Worm (Caenorhabditis elegans): ENCODE data around the gene stdh-4.
A peak's percentile ranks its signal among the peaks of the same experiment; 100 is the strongest.

Gene stdh-4

ce11 chrV:8592691-8593307 is 43.7 kb downstream of the stdh-4 start:
- TF ChIP-seq fkh-10 (GFP tag; optimal IDR thresholded peaks at IDR 0.05) (peak; percentile 5), C34B4.2 (tag; optimal IDR thresholded peaks at IDR 0.05) (no peak), F16B12.6 (tag; optimal IDR thresholded peaks at IDR 0.05) (no peak), ceh-90 (tag; optimal IDR thresholded peaks at IDR 0.05) (no peak), nhr-85 (tag) (peak; percentile 25), efl-1 (optimal IDR thresholded peaks at IDR 0.05) (no peak), efl-1 (GFP tag; optimal IDR thresholded peaks at IDR 0.05 in 1 of 2) (peak in 1 of 2 experiments; percentile 75), nhr-11 (tag; optimal IDR thresholded peaks at IDR 0.05) (no peak), ztf-4 (tag; optimal IDR thresholded peaks at IDR 0.05) (no peak), snu-23 (GFP tag; optimal IDR thresholded peaks at IDR 0.05) (no peak), irx-1 (tag; optimal IDR thresholded peaks at IDR 0.05) (no peak), sox-4 (tag; optimal IDR thresholded peaks at IDR 0.05) (no peak), nhr-90 (tag; optimal IDR thresholded peaks at IDR 0.05; ENCODE audit: poor library complexity) (no peak), tbx-2 (tag; optimal IDR thresholded peaks at IDR 0.05) (no peak), jun-1 (tag; optimal IDR thresholded peaks at IDR 0.05) (no peak), ceh-8 (GFP tag; optimal IDR thresholded peaks at IDR 0.05) (no peak), ets-5 (GFP tag; IDR thresholded peaks at IDR 0.05) (no peak), zag-1 (tag; optimal IDR thresholded peaks at IDR 0.05) (no peak), ztf-11 (tag; optimal IDR thresholded peaks at IDR 0.05) (no peak), fos-1 (tag; optimal IDR thresholded peaks at IDR 0.05) (no peak), unc-30 (tag; optimal IDR thresholded peaks at IDR 0.05) (no peak), blmp-1 (tag; optimal IDR thresholded peaks at IDR 0.05) (peak; percentile 23), unc-62 (GFP tag; optimal IDR thresholded peaks at IDR 0.05) (no peak), lin-14 (GFP tag; optimal IDR thresholded peaks at IDR 0.05) (peak; percentile 38), nhr-12 (tag; optimal IDR thresholded peaks at IDR 0.05) (no peak), aly-2 (tag; optimal IDR thresholded peaks at IDR 0.05) (no peak)

- TF ChIP-seq egl-27 (tag; optimal IDR thresholded peaks at IDR 0.05): no peak
- TF ChIP-seq unc-86 (tag; optimal IDR thresholded peaks at IDR 0.05): no peak
- TF ChIP-seq aha-1 (tag; optimal IDR thresholded peaks at IDR 0.05): no peak
- TF ChIP-seq isw-1 (GFP tag; IDR thresholded peaks at IDR 0.05): no peak
- TF ChIP-seq C04F5.9 (tag; optimal IDR thresholded peaks at IDR 0.05): no peak
- TF ChIP-seq unc-130 (tag; optimal IDR thresholded peaks at IDR 0.05): peak; percentile 74
- no peak for TF ChIP-seq swsn-7 (tag; optimal IDR thresholded peaks at IDR 0.05)
- TF ChIP-seq nhr-12 (tag; optimal IDR thresholded peaks at IDR 0.05): no peak
- no peak for TF ChIP-seq sptf-1 (tag; optimal IDR thresholded peaks at IDR 0.05)
- TF ChIP-seq nhr-84 (tag; optimal IDR thresholded peaks at IDR 0.05): no peak
- peak; percentile 80 for TF ChIP-seq rnt-1 (tag; optimal IDR thresholded peaks at IDR 0.05)
- no peak for TF ChIP-seq nhr-85 (tag)
- TF ChIP-seq snpc-4 (tag; optimal IDR thresholded peaks at IDR 0.05): no peak
- no peak for TF ChIP-seq vab-15 (tag; optimal IDR thresholded peaks at IDR 0.05)
- peak in 1 of 2 experiments; percentile 15 for TF ChIP-seq ztf-11 (tag; optimal IDR thresholded peaks at IDR 0.05)
- no peak for TF ChIP-seq irx-1 (tag; optimal IDR thresholded peaks at IDR 0.05)
- no peak for TF ChIP-seq xbp-1 (tag; optimal IDR thresholded peaks at IDR 0.05)
- no peak for TF ChIP-seq aly-2 (tag; optimal IDR thresholded peaks at IDR 0.05)
- no peak for TF ChIP-seq zag-1 (tag; optimal IDR thresholded peaks at IDR 0.05)
- TF ChIP-seq efl-1 (optimal IDR thresholded peaks at IDR 0.05): no peak
- TF ChIP-seq efl-1 (GFP tag; optimal IDR thresholded peaks at IDR 0.05 in 1 of 2): peak; percentile 6 to 82
- TF ChIP-seq blmp-1 (tag; optimal IDR thresholded peaks at IDR 0.05): no peak
- peak; percentile 8 for TF ChIP-seq snu-23 (GFP tag; optimal IDR thresholded peaks at IDR 0.05)
- no peak for TF ChIP-seq tlp-1 (tag; optimal IDR thresholded peaks at IDR 0.05)
- TF ChIP-seq nhr-19 (GFP tag; conservative IDR thresholded peaks at IDR 0.05): peak; percentile 36; the same call in 1 of the 2 replicates
- no peak for TF ChIP-seq ceh-88 (GFP tag; IDR thresholded peaks at IDR 0.05)
- no peak for TF ChIP-seq ama-1 (optimal IDR thresholded peaks at IDR 0.05)
- TF ChIP-seq C34B4.2 (tag; optimal IDR thresholded peaks at IDR 0.05): no peak
- TF ChIP-seq nhr-237 (tag; optimal IDR thresholded peaks at IDR 0.05): no peak
- TF ChIP-seq pax-3 (tag; optimal IDR thresholded peaks at IDR 0.05): no peak
- peak in 1 of 2 experiments; percentile 28 for TF ChIP-seq lin-35 (GFP tag; optimal IDR thresholded peaks at IDR 0.05)
- TF ChIP-seq nhr-76 (tag; optimal IDR thresholded peaks at IDR 0.05): no peak
- TF ChIP-seq nhr-20 (tag; optimal IDR thresholded peaks at IDR 0.05): peak; percentile 12
- no peak for TF ChIP-seq lin-39 (tag; optimal IDR thresholded peaks at IDR 0.05)
- no peak for TF ChIP-seq nhr-47 (tag; optimal IDR thresholded peaks at IDR 0.05)
Observed at ce11 chrV:8594105-8594964, 45.2 kb downstream of the stdh-4 start, which contains the start of gene tag-196. TSS of gene tag-196 (plus strand) at chrV:8594914.

All from whole organism, L1 larva.